Fruit fly (Drosophila melanogaster) whole organism, embryonic: Measurements from ENCODE around the gene Tsp97E.

ENCODE experiments used
- Awh ChIP-seq: fragments of 200-800 bp; sonication (Bioruptor generic); IDR thresholded peaks from 2 replicates; pipeline ENCODE4, ENCODE4 v1.3.6; 2022; ENCODE audit warnings: missing biosample characterization, missing genetic modification characterization
- CG11504 ChIP-seq: fragments of 200-800 bp; sonication (Bioruptor generic); optimal IDR thresholded peaks from 3 replicates; lab custom pipeline; 2019; ENCODE audit warnings: missing biosample characterization, mild to moderate bottlenecking, missing genetic modification characterization, moderate library complexity
- CG14441 ChIP-seq: fragments of 200-800 bp; sonication (Bioruptor generic); IDR thresholded peaks from 2 replicates; pipeline ENCODE4 v1.3.6; 2022; ENCODE audit warnings: missing biosample characterization, missing genetic modification characterization
- CG17359 ChIP-seq: fragments of 200-800 bp; sonication (Bioruptor generic); optimal IDR thresholded peaks from 3 replicates; lab custom pipeline; 2018; ENCODE audit warnings: missing biosample characterization, mild to moderate bottlenecking, missing genetic modification characterization, moderate library complexity
- CG17612 ChIP-seq: fragments of 200-800 bp; sonication (Bioruptor generic); IDR thresholded peaks from 2 replicates; pipeline ENCODE4 v1.3.6; 2022; ENCODE audit warnings: missing biosample characterization, missing genetic modification characterization
- CG4282 ChIP-seq: fragments of 200-800 bp; sonication (Bioruptor generic); optimal IDR thresholded peaks from 2 replicates; lab custom pipeline; 2016; ENCODE audit warnings: missing biosample characterization, missing genetic modification characterization
- CG4424 ChIP-seq: fragments of 200-800 bp; sonication (Bioruptor generic); optimal IDR thresholded peaks from 3 replicates; lab custom pipeline; 2016; ENCODE audit warnings: missing biosample characterization, missing genetic modification characterization
- CG8290 ChIP-seq, 3 experiments: fragments of 200-800 bp; sonication (Bioruptor generic); optimal IDR thresholded peaks; 2 replicates each; lab custom pipeline; 2016 to 2019; ENCODE audit warnings: missing biosample characterization in 3 of 3, missing genetic modification characterization in 3 of 3, mild to moderate bottlenecking in 2 of 3, moderate library complexity in 1 of 3
- CG8924 ChIP-seq: fragments of 200-800 bp; optimal IDR thresholded peaks from 3 replicates; lab custom pipeline; 2019; ENCODE audit warnings: missing biosample characterization, mild to moderate bottlenecking, missing genetic modification characterization, moderate library complexity
- CkIIα-i1 ChIP-seq: fragments of 200-800 bp; sonication (Bioruptor generic); IDR thresholded peaks from 2 replicates; pipeline ENCODE4 v1.3.6; 2022; ENCODE audit warnings: missing biosample characterization, missing genetic modification characterization
- Eip74EF ChIP-seq, 2 experiments: fragments of 200-800 bp in 1 of 2; fragments of >200 bp in 1 of 2; sonication (Bioruptor generic) in 1 of 2; optimal IDR thresholded peaks; 2 replicates each; lab custom pipeline; 2017 to 2019; ENCODE audit warnings: missing biosample characterization in 2 of 2, missing genetic modification characterization in 2 of 2, mild to moderate bottlenecking in 1 of 2, moderate library complexity in 1 of 2
- Hey ChIP-seq: fragments of 200-800 bp; sonication (Bioruptor generic); optimal IDR thresholded peaks from 3 replicates; lab custom pipeline; 2018; ENCODE audit warnings: missing biosample characterization, mild to moderate bottlenecking, missing genetic modification characterization
- HmgZ ChIP-seq: fragments of 200-800 bp; sonication (Bioruptor generic); optimal IDR thresholded peaks from 2 replicates; lab custom pipeline; 2018; ENCODE audit warnings: missing biosample characterization, mild to moderate bottlenecking, missing genetic modification characterization
- Lpt ChIP-seq: fragments of >200 bp; optimal IDR thresholded peaks from 2 replicates; lab custom pipeline; 2018; ENCODE audit warnings: missing biosample characterization, missing genetic modification characterization
- MESR4 ChIP-seq: fragments of 200-800 bp; sonication (Bioruptor generic); optimal IDR thresholded peaks from 2 replicates; lab custom pipeline; 2018; ENCODE audit warnings: missing biosample characterization, mild to moderate bottlenecking, missing genetic modification characterization, moderate library complexity
- Ptx1 ChIP-seq: fragments of 200-800 bp; sonication (Bioruptor generic); IDR thresholded peaks from 2 replicates; pipeline ENCODE4 v1.3.6; 2022; ENCODE audit warnings: missing biosample characterization, missing genetic modification characterization
- Side ChIP-seq: fragments of 200-800 bp; sonication (Bioruptor generic); optimal IDR thresholded peaks from 2 replicates; lab custom pipeline; 2016; ENCODE audit warnings: missing biosample characterization, missing genetic modification characterization
- Sin3A ChIP-seq: fragments of >200 bp; optimal IDR thresholded peaks from 2 replicates; lab custom pipeline; 2018
- Xrp1 ChIP-seq: fragments of 200-800 bp; sonication (Bioruptor generic); IDR thresholded peaks from 2 replicates; pipeline ENCODE4 v1.3.6; 2022; ENCODE audit warnings: missing biosample characterization, missing genetic modification characterization
- chif ChIP-seq, 2 experiments: fragments of 200-800 bp; sonication (Bioruptor generic); optimal IDR thresholded peaks; 3 replicates each; lab custom pipeline; 2016; ENCODE audit warnings: missing biosample characterization in 2 of 2, missing genetic modification characterization in 2 of 2
- chn ChIP-seq: fragments of 200-800 bp; sonication (Bioruptor generic); optimal IDR thresholded peaks from 2 replicates; lab custom pipeline; 2016; ENCODE audit warnings: missing biosample characterization, missing genetic modification characterization
- ci ChIP-seq: fragments of 200-800 bp; sonication (Bioruptor generic); IDR thresholded peaks from 3 replicates; pipeline ENCODE4 v1.3.6; 2022; ENCODE audit warnings: missing biosample characterization, missing genetic modification characterization
- corto ChIP-seq: fragments of 200-800 bp; sonication (Bioruptor generic); optimal IDR thresholded peaks from 2 replicates; lab custom pipeline; 2016; ENCODE audit warnings: missing biosample characterization, mild to moderate bottlenecking, missing genetic modification characterization, moderate library complexity
- cwo ChIP-seq: fragments of 200-800 bp; sonication (Bioruptor generic); optimal IDR thresholded peaks from 3 replicates; lab custom pipeline; 2017; ENCODE audit warnings: missing biosample characterization, missing genetic modification characterization, mild to moderate bottlenecking, moderate library complexity, missing genetic modification reagents
- dm ChIP-seq: fragments of 200-800 bp; sonication (Bioruptor generic); optimal IDR thresholded peaks from 3 replicates; lab custom pipeline; 2016; ENCODE audit warnings: missing biosample characterization, missing genetic modification characterization
- exex ChIP-seq: fragments of 200-800 bp; sonication (Bioruptor generic); optimal IDR thresholded peaks from 4 replicates; lab custom pipeline; 2018; ENCODE audit warnings: missing biosample characterization, mild to moderate bottlenecking, missing genetic modification characterization, moderate library complexity
- grn ChIP-seq: fragments of 200-800 bp; sonication (Bioruptor generic); optimal IDR thresholded peaks from 3 replicates; lab custom pipeline; 2017; ENCODE audit warnings: missing biosample characterization, missing genetic modification characterization
- gsb ChIP-seq: fragments of 200-800 bp; sonication (Bioruptor generic); IDR thresholded peaks from 2 replicates; pipeline ENCODE4 v1.3.6; 2022; ENCODE audit warnings: missing biosample characterization, missing genetic modification characterization
- jing ChIP-seq: fragments of 200-800 bp; sonication (Bioruptor generic); optimal IDR thresholded peaks from 2 replicates; lab custom pipeline; 2018; ENCODE audit warnings: missing biosample characterization, mild to moderate bottlenecking, missing genetic modification characterization
- lilli ChIP-seq: fragments of 200-800 bp; sonication (Bioruptor generic); optimal IDR thresholded peaks from 3 replicates; lab custom pipeline; 2016; ENCODE audit warnings: missing biosample characterization, missing genetic modification characterization
- org-1 ChIP-seq: fragments of 200-800 bp; sonication (Bioruptor generic); optimal IDR thresholded peaks from 2 replicates; lab custom pipeline; 2017; ENCODE audit warnings: missing biosample characterization, missing genetic modification characterization
- peb ChIP-seq: fragments of 200-800 bp; sonication (Bioruptor generic); IDR thresholded peaks from 2 replicates; pipeline ENCODE4 v1.3.6; 2022; ENCODE audit warnings: missing biosample characterization, missing genetic modification characterization
- scrt ChIP-seq: fragments of 200-800 bp; sonication (Bioruptor generic); optimal IDR thresholded peaks from 2 replicates; lab custom pipeline; 2018; ENCODE audit warnings: missing biosample characterization, mild to moderate bottlenecking, missing genetic modification characterization, moderate library complexity
- stc ChIP-seq: fragments of 200-800 bp; sonication (Bioruptor generic); IDR thresholded peaks from 2 replicates; pipeline ENCODE4 v1.3.6; 2022; ENCODE audit warnings: missing biosample characterization, missing genetic modification characterization
- tio ChIP-seq: fragments of 200-800 bp; sonication (Bioruptor generic); optimal IDR thresholded peaks from 2 replicates; lab custom pipeline; 2017; ENCODE audit warnings: missing biosample characterization, missing genetic modification characterization, inconsistent platforms
- tna ChIP-seq: fragments of 200-800 bp; sonication (Bioruptor generic); IDR thresholded peaks from 2 replicates; pipeline ENCODE4 v1.3.6; 2022; ENCODE audit warnings: missing biosample characterization, missing genetic modification characterization; ENCODE audit not compliant: partially characterized antibody
- twi ChIP-seq: fragments of 200-800 bp; optimal IDR thresholded peaks from 2 replicates; lab custom pipeline; 2019; ENCODE audit warnings: missing biosample characterization, mild to moderate bottlenecking, missing genetic modification characterization, moderate library complexity
- unc-4 ChIP-seq: fragments of 200-800 bp; sonication (Bioruptor generic); IDR thresholded peaks from 2 replicates; pipeline ENCODE4 v1.3.6; 2022; ENCODE audit warnings: missing biosample characterization, missing genetic modification characterization; ENCODE audit not compliant: partially characterized antibody
- yki ChIP-seq: fragments of >200 bp; optimal IDR thresholded peaks from 3 replicates; lab custom pipeline; 2018

The Tsp97E gene

dm6 chr3R:26964452-26965133 is at the start of gene Tsp97E (continued):
- TF ChIP-seq org-1 (GFP tag; lab: Kevin White, UChicago): no peak
- no peak for TF ChIP-seq CG17359 (tag; lab: Kevin White, UChicago)
- TF ChIP-seq stc (GFP tag; lab: Robert Waterston, UW): no peak
- no peak for TF ChIP-seq twi (tag; lab: Kevin White, UChicago)
- no peak for TF ChIP-seq CG4282 (GFP tag; lab: Kevin White, UChicago)
- no peak for TF ChIP-seq peb
- no peak for TF ChIP-seq jing (GFP tag; lab: Kevin White, UChicago)
- peak in 1 of 2 experiments; percentile 94 for TF ChIP-seq Eip74EF (GFP tag; optimal IDR thresholded peaks at IDR 0.05; lab: Kevin White, UChicago)
- TF ChIP-seq Awh (GFP tag; lab: Robert Waterston, UW): no peak
- TF ChIP-seq scrt: no peak
- TF ChIP-seq gsb (GFP tag; lab: Robert Waterston, UW): no peak
- peak; percentile 13 for TF ChIP-seq CG8924 (tag; lab: Kevin White, UChicago)
- TF ChIP-seq Xrp1: 0 out of 2 replicates have a peak, but pooled peaks have one; percentile 14
- no peak for TF ChIP-seq dm (GFP tag; lab: Kevin White, UChicago)
- TF ChIP-seq lilli (GFP tag; lab: Kevin White, UChicago): no peak
- TF ChIP-seq corto: no peak
- peak; percentile 32 for TF ChIP-seq CG11504
- TF ChIP-seq CG17612: no peak
- peak; percentile 87 for TF ChIP-seq MESR4
- TF ChIP-seq CG4424 (GFP tag; lab: Kevin White, UChicago): no peak
- no peak for TF ChIP-seq chif (GFP tag; optimal IDR thresholded peaks at IDR 0.05; lab: Kevin White, UChicago)
- no peak for TF ChIP-seq tio (GFP tag; lab: Kevin White, UChicago)
- no peak for TF ChIP-seq CG8290 (GFP tag; optimal IDR thresholded peaks at IDR 0.05; lab: Kevin White, UChicago)
- TF ChIP-seq CG8290 (tag; optimal IDR thresholded peaks at IDR 0.05; lab: Kevin White, UChicago): peak in 1 of 2 experiments; percentile 5
- TF ChIP-seq Ptx1 (GFP tag; lab: Robert Waterston, UW): no peak
- TF ChIP-seq chn (GFP tag; lab: Kevin White, UChicago): no peak
- peak; percentile 38 for TF ChIP-seq HmgZ (tag; lab: Kevin White, UChicago)
- no peak for TF ChIP-seq Sin3A (lab: Kevin White, UChicago)
- TF ChIP-seq Side: no peak
- no peak for TF ChIP-seq ci (GFP tag; lab: Robert Waterston, UW)
- TF ChIP-seq tna (GFP tag; lab: Robert Waterston, UW): peak; percentile 75
- no peak for TF ChIP-seq yki (lab: Kevin White, UChicago)
- TF ChIP-seq CG14441 (GFP tag; lab: Robert Waterston, UW): no peak
- TF ChIP-seq Lpt (GFP tag; lab: Kevin White, UChicago): no peak
- TF ChIP-seq unc-4 (GFP tag; lab: Robert Waterston, UW): peak; percentile 75

dm6 chr3R:27007022-27007421 is 42.4 kb upstream of the Tsp97E start, which contains the start of gene CG6295:
CG6295 (minus strand) TSS chr3R:27007055.
- TF ChIP-seq exex (tag; lab: Kevin White, UChicago) (peak; percentile 47), CkIIα-i1 (GFP tag; lab: Robert Waterston, UW) (no peak), Hey (tag; lab: Kevin White, UChicago) (peak; percentile 74), cwo (GFP tag; lab: Kevin White, UChicago) (peak; percentile 69), grn (GFP tag; lab: Kevin White, UChicago) (peak; percentile 24)
